Fruit fly (Drosophila melanogaster) whole organism, embryonic: ENCODE measurements around the gene CG6766.

Experiments used
- CG4617 ChIP-seq: fragments of 200-800 bp; sonication (Bioruptor generic); optimal IDR thresholded peaks from 3 replicates; lab custom pipeline; 2016; ENCODE audit warnings: missing biosample characterization, missing genetic modification characterization, borderline replicate concordance
- CG9876 ChIP-seq: fragments of 200-800 bp; sonication (Bioruptor generic); optimal IDR thresholded peaks from 2 replicates; lab custom pipeline; 2016; ENCODE audit warnings: missing biosample characterization, missing genetic modification characterization
- Oli ChIP-seq: fragments of 200-800 bp; sonication (Bioruptor generic); optimal IDR thresholded peaks from 2 replicates; lab custom pipeline; 2018; ENCODE audit warnings: missing biosample characterization, mild to moderate bottlenecking, missing genetic modification characterization, moderate library complexity
- fd102C ChIP-seq: fragments of 200-800 bp; sonication (Bioruptor generic); optimal IDR thresholded peaks from 2 replicates; lab custom pipeline; 2018; ENCODE audit warnings: missing biosample characterization, mild to moderate bottlenecking, missing genetic modification characterization, moderate library complexity
- hkb ChIP-seq, 2 experiments: fragments of 200-800 bp in 1 of 2; fragments of >200 bp in 1 of 2; sonication (Bioruptor generic) in 1 of 2; IDR thresholded peaks in 1 of 2; optimal IDR thresholded peaks in 1 of 2; 2 replicates each; pipeline versions ENCODE4 v1.3.6 to Lab custom; 2017 to 2022; ENCODE audit warnings: missing biosample characterization in 1 of 2, missing genetic modification characterization in 1 of 2
- lov ChIP-seq, 2 experiments: fragments of 200-800 bp in 1 of 2; fragments of >200 bp in 1 of 2; sonication (Bioruptor generic) in 1 of 2; IDR thresholded peaks in 1 of 2; optimal IDR thresholded peaks in 1 of 2; 2 replicates in 1 of 2; 3 replicates in 1 of 2; pipeline versions ENCODE4 v1.3.6 to Lab custom; 2017 to 2022; ENCODE audit warnings: missing biosample characterization in 1 of 2, missing genetic modification characterization in 1 of 2
- nau ChIP-seq: fragments of 200-800 bp; sonication (Bioruptor generic); optimal IDR thresholded peaks from 3 replicates; lab custom pipeline; 2017; ENCODE audit warnings: missing biosample characterization, mild to moderate bottlenecking, missing genetic modification characterization, missing genetic modification reagents
- tll ChIP-seq, 2 experiments: fragments of 200-800 bp in 1 of 2; fragments of >200 bp in 1 of 2; sonication (Bioruptor generic) in 1 of 2; optimal IDR thresholded peaks; 2 replicates each; lab custom pipeline; 2017 to 2019; ENCODE audit warnings: missing biosample characterization in 2 of 2, missing genetic modification characterization in 2 of 2, mild to moderate bottlenecking in 1 of 2, moderate library complexity in 1 of 2

CG6766 gene

DNA sequence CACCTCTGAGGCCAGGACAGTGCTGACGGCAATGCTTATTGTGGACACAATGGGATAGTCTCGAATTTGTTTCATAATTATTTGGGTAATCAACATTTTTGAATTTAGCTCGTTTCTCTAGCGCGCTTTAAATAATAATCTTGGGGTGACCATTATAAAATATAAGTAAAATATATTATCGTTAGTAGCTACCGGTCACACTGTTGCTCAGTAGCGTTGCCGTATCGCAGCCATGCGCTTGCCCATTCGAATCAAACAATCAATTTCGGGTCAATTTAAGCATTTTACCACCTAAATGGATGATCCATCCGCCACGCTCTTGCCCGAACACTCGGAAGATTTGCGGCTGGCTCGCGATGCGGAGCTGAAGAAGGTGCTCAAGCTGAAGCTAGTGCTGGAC, 50.8 kb downstream of the CG6766 start, which contains the start of the genes zuc and dgt2 (continued):
- TF ChIP-seq Oli (tag; lab: Kevin White, UChicago) (no peak), lov (optimal IDR thresholded peaks at IDR 0.05; lab: Kevin White, UChicago) (no peak), lov (GFP tag; IDR thresholded peaks at IDR 0.05; lab: Robert Waterston, UW) (no peak), nau (GFP tag; lab: Kevin White, UChicago) (no peak), CG4617 (GFP tag; lab: Kevin White, UChicago) (peak; percentile 76), hkb (optimal IDR thresholded peaks at IDR 0.05; lab: Kevin White, UChicago) (no peak), hkb (GFP tag; IDR thresholded peaks at IDR 0.05; lab: Robert Waterston, UW) (no peak)

DNA sequence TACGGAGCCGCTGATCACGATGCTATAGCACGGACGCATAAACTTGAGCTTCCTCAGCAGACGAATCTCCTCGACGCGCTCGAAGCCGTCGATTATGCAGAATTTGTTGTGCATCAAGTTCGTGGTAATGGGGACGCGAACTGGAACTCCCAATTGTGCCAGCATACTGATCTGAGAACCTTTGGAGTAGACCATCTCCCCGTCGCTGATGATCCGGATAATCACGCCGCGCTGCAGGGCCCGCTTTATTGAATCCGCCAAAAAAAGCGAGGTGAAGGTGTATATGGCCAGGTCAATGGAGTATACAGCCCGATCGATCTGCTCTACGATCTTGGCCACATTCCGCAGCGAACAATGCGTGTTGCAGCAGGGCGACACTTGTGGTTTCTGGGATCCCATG, 51.3 kb downstream of the CG6766 start:
- TF ChIP-seq fd102C (GFP tag; lab: Kevin White, UChicago) (no peak), CG9876 (no peak), tll (GFP tag; optimal IDR thresholded peaks at IDR 0.05; lab: Kevin White, UChicago) (no peak)
